Worm (Caenorhabditis elegans): Measurements from ENCODE around the gene tos-1.

tos-1 gene

DNA sequence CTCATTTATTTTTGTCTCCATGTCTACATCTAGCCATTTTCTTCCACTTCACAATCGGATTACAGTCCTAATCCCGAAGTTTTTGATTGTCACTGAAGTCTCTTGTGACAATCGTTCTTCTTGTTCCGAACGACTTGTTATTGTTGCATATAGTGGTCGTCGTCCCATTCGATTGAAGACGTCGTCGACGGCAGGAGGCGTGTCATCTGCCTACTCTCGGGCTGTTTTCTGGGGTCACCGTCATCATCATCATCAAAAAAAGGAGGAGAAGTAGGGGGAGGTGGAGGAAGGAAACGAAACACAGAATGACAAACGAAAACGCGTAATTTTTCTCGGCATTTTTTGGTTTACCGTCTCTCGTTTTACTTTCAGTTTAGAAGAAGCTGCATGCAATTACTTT is 38.9 kb downstream of the tos-1 start, which contains the start of gene F44A2.3:
Gene F44A2.3 (plus strand): TSS at position 301 of the 400 bp plus-strand sequence.
- TF ChIP-seq dve-1 (tag; optimal IDR thresholded peaks at IDR 0.05; ENCODE audit: insufficient read depth) (peak; percentile 9), rbr-2 (tag; optimal IDR thresholded peaks at IDR 0.05) (no peak)

DNA sequence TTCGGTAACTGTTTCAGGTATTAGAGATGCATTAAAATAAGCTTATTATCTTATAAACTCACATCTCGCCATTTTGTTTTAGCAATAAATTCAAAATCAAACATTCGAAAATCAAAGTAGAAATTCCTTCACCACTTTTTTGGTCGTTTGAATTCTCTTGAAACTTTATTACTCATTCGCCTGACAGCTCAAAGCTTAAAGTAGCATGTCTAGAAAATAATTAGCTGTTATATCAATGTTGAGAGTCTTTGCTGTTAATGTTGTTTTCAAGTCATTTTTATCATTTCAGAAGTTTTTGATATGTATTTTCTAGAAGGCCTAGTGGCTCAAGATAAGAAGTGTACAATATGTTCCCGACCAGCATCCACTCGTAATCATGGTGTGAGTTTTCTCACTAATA is 41.0 kb downstream of the tos-1 start, which contains the start of gene nhr-39:
Gene nhr-39 (plus strand): TSS at position 301 of the 400 bp plus-strand sequence.
- no peak for TF ChIP-seq F10B5.3 (tag; optimal IDR thresholded peaks at IDR 0.05)
- TF ChIP-seq nhr-102 (tag; optimal IDR thresholded peaks at IDR 0.05) = no peak
- TF ChIP-seq daf-12 (tag; optimal IDR thresholded peaks at IDR 0.05) = no peak
- TF ChIP-seq arid-1 (GFP tag; conservative IDR thresholded peaks at IDR 0.05) = no peak
- no peak for TF ChIP-seq daf-19 (GFP tag; conservative IDR thresholded peaks at IDR 0.05)
- TF ChIP-seq unc-62 (GFP tag; optimal IDR thresholded peaks at IDR 0.05 in 1 of 2) = no peak
- TF ChIP-seq unc-62 (tag; optimal IDR thresholded peaks at IDR 0.05) = no peak
- TF ChIP-seq ctbp-1 (GFP tag; IDR thresholded peaks at IDR 0.05) = no peak
- TF ChIP-seq F26F4.8 (GFP tag; conservative IDR thresholded peaks at IDR 0.05) = no peak
- no peak for TF ChIP-seq mes-2 (tag; optimal IDR thresholded peaks at IDR 0.05; ENCODE audit: poor library complexity, severe bottlenecking)
- no peak for TF ChIP-seq ZK546.5 (tag; optimal IDR thresholded peaks at IDR 0.05)
- TF ChIP-seq zip-2 (tag; optimal IDR thresholded peaks at IDR 0.05) = no peak
- TF ChIP-seq lin-15B (tag; optimal IDR thresholded peaks at IDR 0.05) = no peak
- TF ChIP-seq mdl-1 (tag; optimal IDR thresholded peaks at IDR 0.05) = no peak
- TF ChIP-seq F49E8.2 (tag; optimal IDR thresholded peaks at IDR 0.05; ENCODE audit: borderline replicate concordance) = no peak

DNA sequence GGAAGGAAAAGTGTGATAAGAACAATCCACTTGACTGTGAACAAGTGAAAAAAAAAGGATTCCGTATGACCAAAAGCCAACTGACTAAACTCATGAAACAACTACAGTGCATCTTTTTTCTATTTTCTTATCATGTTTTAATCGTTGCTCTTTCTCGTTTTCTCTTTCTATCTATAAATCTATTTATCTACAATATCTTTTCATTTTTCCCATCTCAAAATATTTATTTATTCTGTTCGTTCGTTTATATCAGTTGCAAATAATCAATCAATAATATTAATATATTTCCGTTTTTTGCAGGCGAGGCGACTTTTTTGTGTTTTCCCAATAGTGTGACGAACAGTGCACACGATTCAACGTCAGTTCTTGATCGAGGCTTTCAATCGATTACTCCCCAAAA is 46.7 kb downstream of the tos-1 start, which contains the start of gene F44A2.5:
Gene F44A2.5 (plus strand): TSS at position 301 of the 400 bp plus-strand sequence.
- TF ChIP-seq spr-3 (GFP tag; optimal IDR thresholded peaks at IDR 0.05) (no peak), Y48G9A.11 (GFP tag; IDR thresholded peaks at IDR 0.05) (no peak), ceh-28 (tag; optimal IDR thresholded peaks at IDR 0.05) (no peak), jun-1 (tag; optimal IDR thresholded peaks at IDR 0.05) (no peak), nhr-25 (tag; optimal IDR thresholded peaks at IDR 0.05; ENCODE audit: borderline replicate concordance, insufficient read depth) (no peak), madf-9 (GFP tag; conservative IDR thresholded peaks at IDR 0.05) (no peak), ZK337.2 (GFP tag; IDR thresholded peaks at IDR 0.05) (no peak), spr-1 (tag; optimal IDR thresholded peaks at IDR 0.05) (no peak), hif-1 (tag; optimal IDR thresholded peaks at IDR 0.05) (no peak), ztf-11 (tag; optimal IDR thresholded peaks at IDR 0.05) (no peak), snpc-1.2 (GFP tag; IDR thresholded peaks at IDR 0.05) (no peak), hmg-1.1 (GFP tag; IDR thresholded peaks at IDR 0.05) (no peak), tag-97 (GFP tag; IDR thresholded peaks at IDR 0.05) (no peak), nhr-237 (tag; optimal IDR thresholded peaks at IDR 0.05) (no peak), lin-29 (GFP tag; IDR thresholded peaks at IDR 0.05) (no peak)

DNA sequence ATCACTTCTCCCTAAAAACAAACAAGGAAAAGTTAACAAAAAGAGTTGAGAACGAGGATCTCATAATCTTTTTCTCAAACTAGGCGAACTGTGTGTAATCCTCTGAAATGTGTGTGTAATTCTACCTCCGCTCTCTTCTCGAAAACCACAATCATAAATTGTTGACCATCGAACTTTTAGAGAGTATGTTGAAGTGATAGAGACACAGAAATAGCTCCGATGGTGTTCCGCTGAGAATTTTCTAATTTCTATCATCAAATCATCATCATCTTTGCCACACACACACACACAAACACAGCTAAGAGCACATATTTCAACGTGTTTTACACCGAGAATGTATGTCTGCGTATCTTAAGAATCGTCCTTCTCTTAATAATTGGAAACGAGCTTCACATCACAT is 48.4 kb downstream of the tos-1 start:
- TF ChIP-seq jun-1 (tag; optimal IDR thresholded peaks at IDR 0.05) = no peak
- TF ChIP-seq unc-62 (GFP tag; optimal IDR thresholded peaks at IDR 0.05 in 1 of 2) = peak in 1 of 2 experiments; percentile 87
- TF ChIP-seq unc-62 (tag; optimal IDR thresholded peaks at IDR 0.05) = no peak
- TF ChIP-seq pqm-1 (tag; optimal IDR thresholded peaks at IDR 0.05) = no peak

DNA sequence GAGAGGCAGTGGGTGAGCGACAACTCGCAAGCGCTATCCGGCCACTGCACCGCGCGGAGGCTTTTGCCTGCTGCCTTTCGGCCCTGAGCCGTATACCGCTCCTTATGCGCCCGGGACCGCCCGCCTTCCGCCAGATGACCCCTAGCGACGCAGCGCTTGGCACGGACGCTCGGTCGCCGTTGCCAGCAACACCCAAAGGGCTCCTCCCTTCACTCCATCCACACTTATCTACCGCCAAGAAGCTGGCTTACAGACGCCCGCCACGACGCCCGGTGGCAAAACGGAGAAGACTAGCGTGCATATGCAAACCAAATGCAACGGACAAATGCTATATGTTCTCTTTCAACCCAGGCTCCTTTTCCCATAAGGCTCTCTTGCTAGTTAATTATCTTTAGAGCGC is 50.6 kb downstream of the tos-1 start:
- 0 out of 2 replicates have a peak, but pooled peaks have one; percentile 5 for TF ChIP-seq vab-7 (GFP tag; IDR thresholded peaks at IDR 0.05)
- TF ChIP-seq sdz-12 (GFP tag; optimal IDR thresholded peaks at IDR 0.05) = no peak
- no peak for TF ChIP-seq nhr-48 (tag; optimal IDR thresholded peaks at IDR 0.05)
- no peak for TF ChIP-seq mes-2 (tag; optimal IDR thresholded peaks at IDR 0.05; ENCODE audit: poor library complexity, severe bottlenecking)
- TF ChIP-seq ama-1 (optimal IDR thresholded peaks at IDR 0.05) = no peak
- no peak for TF ChIP-seq T26A8.4 (GFP tag; IDR thresholded peaks at IDR 0.05)
- peak; percentile 33; the same call in 1 of the 2 replicates for TF ChIP-seq hmg-1.1 (GFP tag; IDR thresholded peaks at IDR 0.05)
- TF ChIP-seq madf-5 (GFP tag; IDR thresholded peaks at IDR 0.05) = peak in 1 of 2 experiments; percentile 62; a peak in 1 of 4 replicates
- no peak for TF ChIP-seq aha-1 (tag)
- no peak for TF ChIP-seq hif-1 (tag; optimal IDR thresholded peaks at IDR 0.05)
- no peak for TF ChIP-seq daf-19 (GFP tag; conservative IDR thresholded peaks at IDR 0.05)
- TF ChIP-seq egl-43 (GFP tag; IDR thresholded peaks at IDR 0.05) = peak; percentile 86
- peak; percentile 43 for TF ChIP-seq rbr-2 (tag; optimal IDR thresholded peaks at IDR 0.05)
- TF ChIP-seq set-16 (GFP tag; IDR thresholded peaks at IDR 0.05) = peak; percentile 98

All from whole organism, L4 larva.